Fruit fly (Drosophila melanogaster): ENCODE measurements around the gene Ada1-1.

dm6 chr2L:11970853-11971397, 25.7 kb upstream of the Ada1-1 start:
- no peak for TF ChIP-seq CG9705 (GFP tag; optimal IDR thresholded peaks at IDR 0.05)
- no peak for TF ChIP-seq woc (GFP tag; optimal IDR thresholded peaks at IDR 0.05)
- TF ChIP-seq GATAd (GFP tag; optimal IDR thresholded peaks at IDR 0.05), result no peak
- TF ChIP-seq CrebA (GFP tag; optimal IDR thresholded peaks at IDR 0.05; ENCODE audit: borderline replicate concordance), result no peak
- peak; percentile 7 for TF ChIP-seq psq (GFP tag; optimal IDR thresholded peaks at IDR 0.05)
- TF ChIP-seq Hnf4 (GFP tag; optimal IDR thresholded peaks at IDR 0.05), result no peak

Data from whole organism, wandering third instar larva.